Worm (Caenorhabditis elegans) whole organism, early embryonic: Measurements from ENCODE around the gene ZK632.14.

Source experiments
- F13C5.2 ChIP-seq: sonication (generic microtip); optimal IDR thresholded peaks from 2 replicates; lab custom pipeline; 2017; ENCODE audit warnings: mild to moderate bottlenecking, missing genetic modification characterization, inconsistent platforms, missing compliant biosample characterization
- aly-1 ChIP-seq: sonication (generic microtip); optimal IDR thresholded peaks from 2 replicates; lab custom pipeline; 2016; ENCODE audit warnings: missing genetic modification characterization, missing compliant biosample characterization
- ama-1 ChIP-seq: fragments of 150-350 bp; optimal IDR thresholded peaks from 2 replicates; lab custom pipeline; 2014
- ceh-13 ChIP-seq: fragments of 200-800 bp; sonication (Bioruptor generic); optimal IDR thresholded peaks from 2 replicates; lab custom pipeline; 2018; ENCODE audit warnings: mild to moderate bottlenecking, missing genetic modification characterization, missing compliant biosample characterization
- ceh-36 ChIP-seq: sonication (generic microtip); optimal IDR thresholded peaks from 2 replicates; lab custom pipeline; 2016; ENCODE audit warnings: missing genetic modification characterization, inconsistent platforms, missing compliant biosample characterization
- flt-1 ChIP-seq: fragments of 200-800 bp; sonication (Bioruptor generic); IDR thresholded peaks from 2 replicates; pipeline ENCODE4 v1.3.6; 2022; ENCODE audit warnings: missing genetic modification characterization, missing compliant biosample characterization
- hnd-1 ChIP-seq: sonication (generic microtip); optimal IDR thresholded peaks from 2 replicates; lab custom pipeline; 2016; ENCODE audit warnings: missing genetic modification characterization, missing compliant biosample characterization
- scrt-1 ChIP-seq: fragments of 200-800 bp; sonication (Bioruptor generic); IDR thresholded peaks from 2 replicates; pipeline ENCODE4 v1.3.6; 2022; ENCODE audit warnings: missing genetic modification characterization, missing compliant biosample characterization
- tbx-11 ChIP-seq: fragments of 200-800 bp; sonication (Bioruptor generic); IDR thresholded peaks from 2 replicates; pipeline ENCODE4 v1.3.6; 2022; ENCODE audit warnings: missing genetic modification characterization, missing compliant biosample characterization

DNA sequence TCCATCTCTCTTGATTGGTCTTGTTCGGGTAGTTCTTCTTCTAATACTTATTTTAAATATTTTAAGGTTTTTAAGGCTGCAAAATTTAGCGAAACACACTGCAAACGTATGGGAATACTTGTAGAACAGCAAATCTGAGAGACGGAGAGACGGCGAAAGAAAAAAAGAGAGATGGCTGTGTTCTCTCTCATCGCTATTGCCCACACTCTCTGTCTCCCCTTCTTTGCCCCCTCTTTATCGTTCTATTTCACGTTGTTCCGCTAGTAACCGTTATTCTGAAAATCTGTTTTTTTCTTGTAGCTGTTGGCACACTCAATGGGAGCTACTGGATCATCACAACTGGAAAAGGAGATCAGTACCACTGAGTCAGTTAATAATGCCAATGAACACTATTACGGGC, 36.9 kb upstream of the ZK632.14 start, which contains the start of gene usp-46:
- TF ChIP-seq ama-1 (lab: Kevin White, UChicago) (no peak), ceh-13 (GFP tag; lab: Kevin White, UChicago) (no peak), ceh-36 (tag; lab: Kevin White, UChicago) (no peak), tbx-11 (GFP tag; lab: Robert Waterston, UW) (no peak), flt-1 (no peak), F13C5.2 (no peak), hnd-1 (tag; lab: Kevin White, UChicago) (no peak), scrt-1 (no peak), aly-1 (tag; lab: Kevin White, UChicago) (no peak)
